Worm (Caenorhabditis elegans) whole organism, L3 larva: Measurements from ENCODE around the gene zipt-13.

Experiments used
- R02D3.7 ChIP-seq: fragments of 150-350 bp; optimal IDR thresholded peaks from 2 replicates; lab custom pipeline; 2014; ENCODE audit warnings: missing biosample characterization, missing genetic modification characterization
- aly-2 ChIP-seq: fragments of 150-350 bp; optimal IDR thresholded peaks from 2 replicates; lab custom pipeline; 2014; ENCODE audit warnings: missing biosample characterization, missing genetic modification characterization
- ceh-16 ChIP-seq: sonication (generic microtip); optimal IDR thresholded peaks from 2 replicates; lab custom pipeline; 2017; ENCODE audit warnings: missing biosample characterization, missing genetic modification characterization
- ceh-28 ChIP-seq: fragments of 150-350 bp; optimal IDR thresholded peaks from 2 replicates; lab custom pipeline; 2014; ENCODE audit warnings: missing biosample characterization, missing genetic modification reagents, missing genetic modification characterization
- ceh-9 ChIP-seq: sonication (generic microtip); optimal IDR thresholded peaks from 2 replicates; lab custom pipeline; 2018; ENCODE audit warnings: missing biosample characterization, missing genetic modification characterization
- egl-27 ChIP-seq: sonication (generic microtip); optimal IDR thresholded peaks from 4 replicates; lab custom pipeline; 2017; ENCODE audit warnings: missing biosample characterization, missing genetic modification reagents, missing genetic modification characterization
- egl-5 ChIP-seq: fragments of 150-350 bp; optimal IDR thresholded peaks from 2 replicates; lab custom pipeline; 2017; ENCODE audit warnings: missing biosample characterization, missing genetic modification reagents, missing genetic modification characterization, inconsistent platforms
- elt-3 ChIP-seq, 3 experiments: fragments of 150-350 bp in 1 of 3; sonication (generic microtip) in 2 of 3; optimal IDR thresholded peaks; 2 replicates in 2 of 3; 4 replicates in 1 of 3; lab custom pipeline; 2014 to 2017; ENCODE audit warnings: missing biosample characterization in 3 of 3, missing genetic modification characterization in 3 of 3
- eor-1 ChIP-seq, 2 experiments: fragments of 150-350 bp; optimal IDR thresholded peaks; 2 replicates each; lab custom pipeline; 2014 to 2018; ENCODE audit warnings: missing biosample characterization in 2 of 2, missing genetic modification characterization in 2 of 2
- fkh-2 ChIP-seq: fragments of 150-350 bp; optimal IDR thresholded peaks from 2 replicates; lab custom pipeline; 2014; ENCODE audit warnings: missing biosample characterization, missing genetic modification reagents, missing genetic modification characterization
- fos-1 ChIP-seq: fragments of 150-350 bp; optimal IDR thresholded peaks from 2 replicates; lab custom pipeline; 2014; ENCODE audit warnings: missing biosample characterization, missing genetic modification characterization
- jun-1 ChIP-seq: fragments of 150-350 bp; optimal IDR thresholded peaks from 2 replicates; lab custom pipeline; 2014; ENCODE audit warnings: missing biosample characterization, missing genetic modification reagents, missing genetic modification characterization
- lin-15B ChIP-seq: fragments of 150-350 bp; optimal IDR thresholded peaks from 2 replicates; lab custom pipeline; 2014; ENCODE audit warnings: missing biosample characterization, missing genetic modification characterization
- lin-39 ChIP-seq: fragments of 150-350 bp; optimal IDR thresholded peaks from 2 replicates; lab custom pipeline; 2018; ENCODE audit warnings: missing biosample characterization, missing genetic modification reagents, missing genetic modification characterization
- lsy-12 ChIP-seq: sonication (generic microtip); optimal IDR thresholded peaks from 2 replicates; lab custom pipeline; 2016; ENCODE audit warnings: mild to moderate bottlenecking, missing genetic modification characterization, missing compliant biosample characterization
- mdl-1 ChIP-seq: fragments of 150-350 bp; optimal IDR thresholded peaks from 2 replicates; lab custom pipeline; 2014; ENCODE audit warnings: missing biosample characterization, missing genetic modification characterization
- nfya-1 ChIP-seq: sonication (generic microtip); optimal IDR thresholded peaks from 2 replicates; lab custom pipeline; 2017; ENCODE audit warnings: missing genetic modification characterization, mild to moderate bottlenecking, missing compliant biosample characterization, antibody characterized with exemption, moderate library complexity; ENCODE audit not compliant: insufficient read depth
- nhr-11 ChIP-seq: fragments of 150-350 bp; optimal IDR thresholded peaks from 2 replicates; lab custom pipeline; 2014; ENCODE audit warnings: missing biosample characterization, missing genetic modification characterization
- nhr-12 ChIP-seq: fragments of 150-350 bp; optimal IDR thresholded peaks from 2 replicates; lab custom pipeline; 2014; ENCODE audit warnings: missing biosample characterization, missing genetic modification characterization
- nhr-23 ChIP-seq: fragments of 150-350 bp; optimal IDR thresholded peaks from 2 replicates; lab custom pipeline; 2014; ENCODE audit warnings: missing biosample characterization, missing genetic modification reagents, missing genetic modification characterization
- nhr-237 ChIP-seq: fragments of 150-350 bp; optimal IDR thresholded peaks from 2 replicates; lab custom pipeline; 2014; ENCODE audit warnings: missing biosample characterization, missing genetic modification characterization
- nhr-25 ChIP-seq: sonication (generic microtip); optimal IDR thresholded peaks from 2 replicates; lab custom pipeline; 2017; ENCODE audit warnings: missing biosample characterization, missing genetic modification characterization
- nhr-43 ChIP-seq: sonication (generic microtip); optimal IDR thresholded peaks from 2 replicates; lab custom pipeline; 2016; ENCODE audit warnings: mild to moderate bottlenecking, missing genetic modification characterization, missing compliant biosample characterization; ENCODE audit not compliant: poor library complexity, severe bottlenecking
- nhr-67 ChIP-seq: fragments of 150-350 bp; optimal IDR thresholded peaks from 2 replicates; lab custom pipeline; 2014; ENCODE audit warnings: missing biosample characterization, missing genetic modification characterization
- pqm-1 ChIP-seq: fragments of 150-350 bp; optimal IDR thresholded peaks from 2 replicates; lab custom pipeline; 2017; ENCODE audit warnings: missing biosample characterization, missing genetic modification characterization, inconsistent platforms
- skn-1 ChIP-seq: fragments of 150-350 bp; optimal IDR thresholded peaks from 2 replicates; lab custom pipeline; 2014; ENCODE audit warnings: missing biosample characterization, missing genetic modification characterization
- tbx-2 ChIP-seq: sonication (generic microtip); optimal IDR thresholded peaks from 2 replicates; lab custom pipeline; 2016; ENCODE audit warnings: mild to moderate bottlenecking, missing genetic modification characterization, missing compliant biosample characterization
- unc-39 ChIP-seq: sonication (generic microtip); optimal IDR thresholded peaks from 4 replicates; lab custom pipeline; 2017; ENCODE audit warnings: missing biosample characterization, missing genetic modification characterization
- unc-62 ChIP-seq: fragments of 150-350 bp; sonication (generic microtip); optimal IDR thresholded peaks from 4 replicates; lab custom pipeline; 2014; ENCODE audit warnings: missing biosample characterization, missing genetic modification reagents, missing genetic modification characterization
- ztf-11 ChIP-seq: fragments of 150-350 bp; optimal IDR thresholded peaks from 2 replicates; lab custom pipeline; 2014; ENCODE audit warnings: missing biosample characterization, missing genetic modification characterization
- ztf-4 ChIP-seq: fragments of 150-350 bp; optimal IDR thresholded peaks from 2 replicates; lab custom pipeline; 2014; ENCODE audit warnings: missing biosample characterization, missing genetic modification characterization

zipt-13 gene

ce11 chrX:10249685-10250084 is 12.9 kb upstream of the zipt-13 start:
- no peak for TF ChIP-seq pqm-1 (tag; lab: Kevin White, UChicago)

ce11 chrX:10245617-10246016 is 8.9 kb upstream of the zipt-13 start:
- TF ChIP-seq nhr-25 (tag; lab: Kevin White, UChicago) = peak; percentile 61
- peak in 1 of 3 experiments; percentile 43 for TF ChIP-seq elt-3 (tag; optimal IDR thresholded peaks at IDR 0.05; lab: Kevin White, UChicago)
- no peak for TF ChIP-seq nhr-12 (tag; lab: Kevin White, UChicago)
- TF ChIP-seq lin-39 (tag; lab: Kevin White, UChicago) = peak; percentile 45
- TF ChIP-seq nhr-23 = peak; percentile 32

- TF ChIP-seq lsy-12 (tag; lab: Kevin White, UChicago) = no peak
Measured at ce11 chrX:10240939-10241338, 4.2 kb upstream of the zipt-13 start, which contains the start of gene str-74. TSS of gene str-74 (minus strand) at chrX:10241039.

ce11 chrX:10238146-10238749 is 1.5 kb upstream of the zipt-13 start:
- TF ChIP-seq nfya-1 (tag; lab: Kevin White, UChicago) = peak; percentile 36
- peak; percentile 39 for TF ChIP-seq ceh-28 (tag; lab: Kevin White, UChicago)
- no peak for TF ChIP-seq nhr-11 (tag; lab: Kevin White, UChicago)
- TF ChIP-seq ztf-4 = no peak
- TF ChIP-seq ztf-11 (tag; lab: Kevin White, UChicago) = no peak
- TF ChIP-seq nhr-25 (tag; lab: Kevin White, UChicago) = peak; percentile 85
- no peak for TF ChIP-seq fkh-2
- TF ChIP-seq unc-39 (tag; lab: Kevin White, UChicago) = no peak
- no peak for TF ChIP-seq jun-1 (tag; lab: Kevin White, UChicago)
- no peak for TF ChIP-seq nhr-67 (tag; lab: Kevin White, UChicago)
- TF ChIP-seq lsy-12 (tag; lab: Kevin White, UChicago) = no peak
- TF ChIP-seq unc-62 = peak; percentile 62
- TF ChIP-seq elt-3 (tag; optimal IDR thresholded peaks at IDR 0.05; lab: Kevin White, UChicago) = no peak
- TF ChIP-seq R02D3.7 = no peak
- no peak for TF ChIP-seq tbx-2
- no peak for TF ChIP-seq ceh-9 (tag; lab: Kevin White, UChicago)
- TF ChIP-seq nhr-237 (tag; lab: Kevin White, UChicago) = no peak
- TF ChIP-seq lin-15B (tag; lab: Kevin White, UChicago) = no peak
- TF ChIP-seq skn-1 (tag; lab: Kevin White, UChicago) = no peak
- peak; percentile 73 for TF ChIP-seq nhr-23

ce11 chrX:10232395-10232794 is 4.3 kb downstream of the zipt-13 start:
- TF ChIP-seq nhr-23 (peak; percentile 2), unc-62 (no peak), eor-1 (tag; optimal IDR thresholded peaks at IDR 0.05; lab: Kevin White, UChicago) (no peak)
- TF ChIP-seq, all 47 proteins: peak for 1

ce11 chrX:10230872-10231271 is 5.9 kb downstream of the zipt-13 start:
- no peak for TF ChIP-seq egl-5 (tag; lab: Kevin White, UChicago)
- TF ChIP-seq ztf-4 = no peak
- no peak for TF ChIP-seq ceh-9 (tag; lab: Kevin White, UChicago)
- TF ChIP-seq nhr-23 = peak; percentile 76
- TF ChIP-seq fos-1 (tag; lab: Kevin White, UChicago) = no peak
- no peak for TF ChIP-seq lin-39 (tag; lab: Kevin White, UChicago)
- no peak for TF ChIP-seq ceh-16 (tag; lab: Kevin White, UChicago)
- no peak for TF ChIP-seq lin-15B (tag; lab: Kevin White, UChicago)
- no peak for TF ChIP-seq egl-27 (tag; lab: Kevin White, UChicago)
- TF ChIP-seq jun-1 (tag; lab: Kevin White, UChicago) = no peak
- TF ChIP-seq aly-2 = no peak
- no peak for TF ChIP-seq ceh-28 (tag; lab: Kevin White, UChicago)
- TF ChIP-seq mdl-1 (tag; lab: Kevin White, UChicago) = no peak
- TF ChIP-seq nhr-25 (tag; lab: Kevin White, UChicago) = peak; percentile 78
- TF ChIP-seq nhr-43 = no peak
